Fruit fly (Drosophila melanogaster) whole organism, embryonic: ENCODE data around the gene Edg78E.

ENCODE experiments used
- Abd-B ChIP-seq: fragments of 200-800 bp; sonication (Bioruptor generic); optimal IDR thresholded peaks from 2 replicates; lab custom pipeline; 2018; ENCODE audit warnings: missing biosample characterization, mild to moderate bottlenecking, missing genetic modification characterization, moderate library complexity
- Ada2b ChIP-seq: fragments of 200-800 bp; sonication (Bioruptor generic); IDR thresholded peaks from 2 replicates; pipeline ENCODE4 v1.3.6; 2022; ENCODE audit warnings: missing biosample characterization, missing genetic modification characterization
- Atf3 ChIP-seq: fragments of 200-800 bp; sonication (Bioruptor generic); optimal IDR thresholded peaks from 3 replicates; lab custom pipeline; 2016; ENCODE audit warnings: missing biosample characterization, missing genetic modification characterization
- Blimp-1 ChIP-seq: fragments of 200-800 bp; sonication (Bioruptor generic); optimal IDR thresholded peaks from 3 replicates; lab custom pipeline; 2018; ENCODE audit warnings: missing biosample characterization, missing genetic modification characterization, mild to moderate bottlenecking, moderate library complexity, missing genetic modification reagents
- CG10209 ChIP-seq: fragments of 200-800 bp; sonication (Bioruptor generic); optimal IDR thresholded peaks from 3 replicates; lab custom pipeline; 2017; ENCODE audit warnings: missing biosample characterization, mild to moderate bottlenecking, missing genetic modification characterization, missing genetic modification reagents
- CG11456 ChIP-seq: fragments of 200-800 bp; sonication (Bioruptor generic); IDR thresholded peaks from 3 replicates; pipeline ENCODE4 v1.3.6; 2022; ENCODE audit warnings: missing biosample characterization, missing genetic modification characterization
- CG13123 ChIP-seq: fragments of 200-800 bp; sonication (Bioruptor generic); optimal IDR thresholded peaks from 2 replicates; lab custom pipeline; 2016; ENCODE audit warnings: missing biosample characterization, missing genetic modification characterization
- CG14667 ChIP-seq: fragments of 200-800 bp; sonication (Bioruptor generic); IDR thresholded peaks from 2 replicates; pipeline ENCODE4 v1.3.6; 2022; ENCODE audit warnings: missing biosample characterization, missing genetic modification characterization
- CG1832 ChIP-seq: fragments of 200-800 bp; sonication (Bioruptor generic); optimal IDR thresholded peaks from 2 replicates; lab custom pipeline; 2017; ENCODE audit warnings: missing biosample characterization, mild to moderate bottlenecking, missing genetic modification characterization, inconsistent platforms
- CG18764 ChIP-seq: fragments of 200-800 bp; sonication (Bioruptor generic); optimal IDR thresholded peaks from 3 replicates; lab custom pipeline; 2016; ENCODE audit warnings: missing biosample characterization, missing genetic modification characterization
- CG2712 ChIP-seq: fragments of 200-800 bp; optimal IDR thresholded peaks from 3 replicates; lab custom pipeline; 2019; ENCODE audit warnings: missing biosample characterization, mild to moderate bottlenecking, missing genetic modification characterization, moderate library complexity
- CG31388 ChIP-seq: fragments of 200-800 bp; sonication (Bioruptor generic); optimal IDR thresholded peaks from 2 replicates; lab custom pipeline; 2016; ENCODE audit warnings: missing biosample characterization, missing genetic modification characterization
- CG34224 ChIP-seq: fragments of 200-800 bp; sonication (Bioruptor generic); IDR thresholded peaks from 3 replicates; pipeline ENCODE4 v1.3.6; 2022; ENCODE audit warnings: missing biosample characterization, missing genetic modification characterization; ENCODE audit not compliant: partially characterized antibody
- CG34376 ChIP-seq: fragments of 200-800 bp; sonication (Bioruptor generic); optimal IDR thresholded peaks from 2 replicates; lab custom pipeline; 2018; ENCODE audit warnings: missing biosample characterization, mild to moderate bottlenecking, missing genetic modification characterization
- CG4282 ChIP-seq: fragments of 200-800 bp; sonication (Bioruptor generic); optimal IDR thresholded peaks from 2 replicates; lab custom pipeline; 2016; ENCODE audit warnings: missing biosample characterization, missing genetic modification characterization
- CG6683 ChIP-seq: fragments of 200-800 bp; sonication (Bioruptor generic); optimal IDR thresholded peaks from 2 replicates; lab custom pipeline; 2017; ENCODE audit warnings: missing biosample characterization, mild to moderate bottlenecking, missing genetic modification characterization, missing genetic modification reagents
- CG7372 ChIP-seq: fragments of 200-800 bp; sonication (Bioruptor generic); IDR thresholded peaks from 2 replicates; pipeline ENCODE4 v1.3.6; 2022; ENCODE audit warnings: missing biosample characterization, missing genetic modification characterization
- CG8281 ChIP-seq: fragments of 200-800 bp; sonication (Bioruptor generic); optimal IDR thresholded peaks from 2 replicates; lab custom pipeline; 2018; ENCODE audit warnings: missing biosample characterization, mild to moderate bottlenecking, missing genetic modification characterization, moderate library complexity
- CG8924 ChIP-seq: fragments of 200-800 bp; optimal IDR thresholded peaks from 3 replicates; lab custom pipeline; 2019; ENCODE audit warnings: missing biosample characterization, mild to moderate bottlenecking, missing genetic modification characterization, moderate library complexity
- CG9215 ChIP-seq: fragments of 200-800 bp; sonication (Bioruptor generic); IDR thresholded peaks from 2 replicates; pipeline ENCODE4 v1.3.6; 2022; ENCODE audit warnings: missing biosample characterization, missing genetic modification characterization
- CG9817 ChIP-seq: fragments of 200-800 bp; sonication (Bioruptor generic); optimal IDR thresholded peaks from 2 replicates; lab custom pipeline; 2018; ENCODE audit warnings: missing biosample characterization, mild to moderate bottlenecking, missing genetic modification characterization, moderate library complexity
- D ChIP-seq, 2 experiments: fragments of 200-800 bp in 1 of 2; fragments of >200 bp in 1 of 2; sonication (Bioruptor generic) in 1 of 2; optimal IDR thresholded peaks; 2 replicates in 1 of 2; 3 replicates in 1 of 2; lab custom pipeline; 2017; ENCODE audit warnings: mild to moderate bottlenecking in 1 of 2, missing biosample characterization in 1 of 2, missing genetic modification characterization in 1 of 2, missing genetic modification reagents in 1 of 2
- Fer2 ChIP-seq: fragments of 200-800 bp; sonication (Bioruptor generic); optimal IDR thresholded peaks from 2 replicates; lab custom pipeline; 2018; ENCODE audit warnings: missing biosample characterization, mild to moderate bottlenecking, missing genetic modification characterization, moderate library complexity
- Hey ChIP-seq: fragments of 200-800 bp; sonication (Bioruptor generic); optimal IDR thresholded peaks from 3 replicates; lab custom pipeline; 2018; ENCODE audit warnings: missing biosample characterization, mild to moderate bottlenecking, missing genetic modification characterization
- NC2α ChIP-seq: fragments of 200-800 bp; sonication (Bioruptor generic); optimal IDR thresholded peaks from 2 replicates; lab custom pipeline; 2016; ENCODE audit warnings: missing biosample characterization, missing genetic modification characterization
- NFAT ChIP-seq: fragments of 200-800 bp; sonication (Bioruptor generic); IDR thresholded peaks from 2 replicates; pipeline ENCODE4 v1.3.6; 2022; ENCODE audit warnings: missing biosample characterization, missing genetic modification characterization
- Nf-YB ChIP-seq: fragments of 200-800 bp; sonication (Bioruptor generic); optimal IDR thresholded peaks from 3 replicates; lab custom pipeline; 2019; ENCODE audit warnings: missing biosample characterization, mild to moderate bottlenecking, missing genetic modification characterization, moderate library complexity
- Sin3A ChIP-seq: fragments of >200 bp; optimal IDR thresholded peaks from 2 replicates; lab custom pipeline; 2018
- Ssrp ChIP-seq: fragments of 200-800 bp; sonication (Bioruptor generic); optimal IDR thresholded peaks from 2 replicates; lab custom pipeline; 2018; ENCODE audit warnings: missing biosample characterization, mild to moderate bottlenecking, missing genetic modification characterization, moderate library complexity
- Stat92E ChIP-seq, 3 experiments: fragments of >200 bp in 2 of 3; fragments of 200-800 bp in 1 of 3; sonication (Bioruptor generic) in 1 of 3; optimal IDR thresholded peaks; 2 replicates each; lab custom pipeline; 2017 to 2019; ENCODE audit warnings: missing biosample characterization in 3 of 3, missing genetic modification characterization in 3 of 3, mild to moderate bottlenecking in 1 of 3, moderate library complexity in 1 of 3
- Vsx1 ChIP-seq: fragments of 200-800 bp; sonication (Bioruptor generic); optimal IDR thresholded peaks from 2 replicates; lab custom pipeline; 2017; ENCODE audit warnings: missing biosample characterization, mild to moderate bottlenecking, missing genetic modification characterization, missing genetic modification reagents
- Xrp1 ChIP-seq: fragments of 200-800 bp; sonication (Bioruptor generic); IDR thresholded peaks from 2 replicates; pipeline ENCODE4 v1.3.6; 2022; ENCODE audit warnings: missing biosample characterization, missing genetic modification characterization
- ab ChIP-seq: fragments of 200-800 bp; sonication (Bioruptor generic); optimal IDR thresholded peaks from 2 replicates; lab custom pipeline; 2016; ENCODE audit warnings: missing biosample characterization, missing genetic modification characterization
- cas ChIP-seq: fragments of 200-800 bp; sonication (Bioruptor generic); IDR thresholded peaks from 2 replicates; pipeline ENCODE4 v1.3.6; 2022; ENCODE audit warnings: missing biosample characterization, missing genetic modification characterization
- chn ChIP-seq: fragments of 200-800 bp; sonication (Bioruptor generic); optimal IDR thresholded peaks from 2 replicates; lab custom pipeline; 2016; ENCODE audit warnings: missing biosample characterization, missing genetic modification characterization
- emc ChIP-seq: fragments of 200-800 bp; sonication (Bioruptor generic); optimal IDR thresholded peaks from 2 replicates; lab custom pipeline; 2016; ENCODE audit warnings: missing biosample characterization, missing genetic modification characterization
- eve ChIP-seq, 2 experiments: fragments of >200 bp; optimal IDR thresholded peaks; 2 replicates each; lab custom pipeline; 2017; ENCODE audit warnings: missing biosample characterization in 2 of 2, missing genetic modification characterization in 2 of 2
- ewg ChIP-seq: fragments of 200-800 bp; sonication (Bioruptor generic); optimal IDR thresholded peaks from 3 replicates; lab custom pipeline; 2017; ENCODE audit warnings: mild to moderate bottlenecking, missing biosample characterization, missing genetic modification reagents, missing genetic modification characterization
- gcm2 ChIP-seq: fragments of 200-800 bp; sonication (Bioruptor generic); optimal IDR thresholded peaks from 2 replicates; lab custom pipeline; 2016; ENCODE audit warnings: missing biosample characterization, missing genetic modification characterization
- jigr1 ChIP-seq: fragments of 200-800 bp; sonication (Bioruptor generic); IDR thresholded peaks from 3 replicates; pipeline ENCODE4 v1.3.6; 2022; ENCODE audit warnings: missing biosample characterization, missing genetic modification characterization
- luna ChIP-seq: fragments of 200-800 bp; sonication (Bioruptor generic); optimal IDR thresholded peaks from 2 replicates; lab custom pipeline; 2016; ENCODE audit warnings: missing biosample characterization, missing genetic modification characterization
- phol ChIP-seq: fragments of 200-800 bp; sonication (Bioruptor generic); optimal IDR thresholded peaks from 3 replicates; lab custom pipeline; 2018; ENCODE audit warnings: missing biosample characterization, mild to moderate bottlenecking, missing genetic modification characterization, moderate library complexity
- so ChIP-seq: fragments of 200-800 bp; sonication (Bioruptor generic); IDR thresholded peaks from 3 replicates; pipeline ENCODE4 v1.3.6; 2022; ENCODE audit warnings: missing biosample characterization, missing genetic modification characterization
- sob ChIP-seq: fragments of 200-800 bp; sonication (Bioruptor generic); IDR thresholded peaks from 2 replicates; pipeline ENCODE4 v1.3.6; 2022; ENCODE audit warnings: missing biosample characterization, missing genetic modification characterization
- sqz ChIP-seq: fragments of 200-800 bp; sonication (Bioruptor generic); optimal IDR thresholded peaks from 3 replicates; lab custom pipeline; 2018; ENCODE audit warnings: missing biosample characterization, mild to moderate bottlenecking, missing genetic modification characterization
- sug ChIP-seq: fragments of 200-800 bp; optimal IDR thresholded peaks from 2 replicates; lab custom pipeline; 2019; ENCODE audit warnings: missing biosample characterization, mild to moderate bottlenecking, missing genetic modification characterization, moderate library complexity
- usp ChIP-seq: fragments of >200 bp; optimal IDR thresholded peaks from 2 replicates; lab custom pipeline; 2017; ENCODE audit warnings: missing biosample characterization, missing genetic modification characterization
- wek ChIP-seq: fragments of 200-800 bp; sonication (Bioruptor generic); optimal IDR thresholded peaks from 3 replicates; lab custom pipeline; 2018; ENCODE audit warnings: missing biosample characterization, mild to moderate bottlenecking, missing genetic modification characterization, moderate library complexity
- zen ChIP-seq: fragments of 200-800 bp; sonication (Bioruptor generic); optimal IDR thresholded peaks from 3 replicates; lab custom pipeline; 2018; ENCODE audit warnings: missing biosample characterization, mild to moderate bottlenecking, missing genetic modification characterization, moderate library complexity

Edg78E gene

dm6 chr3L:21253761-21254523 lies 43.7 kb downstream of the Edg78E start (continued):
- TF ChIP-seq wek (GFP tag; lab: Kevin White, UChicago) (no peak), CG4282 (GFP tag; lab: Kevin White, UChicago) (no peak), CG14667 (GFP tag; lab: Robert Waterston, UW) (no peak), CG8281 (tag; lab: Kevin White, UChicago) (no peak), NFAT (GFP tag; lab: Robert Waterston, UW) (no peak), Xrp1 (GFP tag; lab: Robert Waterston, UW) (0 out of 2 replicates have a peak, but pooled peaks have one; percentile 49), ewg (GFP tag; lab: Kevin White, UChicago) (no peak), CG13123 (GFP tag; lab: Kevin White, UChicago) (no peak), CG9215 (GFP tag; lab: Robert Waterston, UW) (no peak), gcm2 (GFP tag; lab: Kevin White, UChicago) (no peak), emc (no peak), CG1832 (GFP tag; lab: Kevin White, UChicago) (no peak), CG31388 (GFP tag; lab: Kevin White, UChicago) (no peak), CG11456 (GFP tag; lab: Robert Waterston, UW) (no peak), so (GFP tag; lab: Robert Waterston, UW) (no peak), zen (peak; percentile 28), CG34224 (GFP tag; lab: Robert Waterston, UW) (no peak), cas (GFP tag; lab: Robert Waterston, UW) (no peak), NC2α (no peak), ab (GFP tag; lab: Kevin White, UChicago) (no peak), CG10209 (peak; percentile 38), Ada2b (GFP tag; lab: Robert Waterston, UW) (0 out of 2 replicates have a peak, but pooled peaks have one; percentile 17), sob (0 out of 2 replicates have a peak, but pooled peaks have one; percentile 32), sqz (GFP tag; lab: Kevin White, UChicago) (no peak), jigr1 (no peak), Atf3 (GFP tag; lab: Kevin White, UChicago) (no peak), Ssrp (tag; lab: Kevin White, UChicago) (peak; percentile 44), luna (GFP tag; lab: Kevin White, UChicago) (no peak), Fer2 (tag; lab: Kevin White, UChicago) (no peak), sug (no peak), D (optimal IDR thresholded peaks at IDR 0.05; lab: Kevin White, UChicago) (no peak), D (GFP tag; optimal IDR thresholded peaks at IDR 0.05; lab: Kevin White, UChicago) (no peak), CG8924 (tag; lab: Kevin White, UChicago) (peak; percentile 39), Abd-B (no peak), phol (tag; lab: Kevin White, UChicago) (peak; percentile 71), CG34376 (no peak), usp (no peak), chn (GFP tag; lab: Kevin White, UChicago) (no peak), CG9817 (no peak), Sin3A (lab: Kevin White, UChicago) (no peak), Vsx1 (GFP tag; lab: Kevin White, UChicago) (no peak), eve (GFP tag; optimal IDR thresholded peaks at IDR 0.05; lab: Kevin White, UChicago) (peak in 1 of 2 experiments; percentile 58), CG18764 (GFP tag; lab: Kevin White, UChicago) (no peak), Stat92E (GFP tag; optimal IDR thresholded peaks at IDR 0.05; lab: Kevin White, UChicago) (no peak), CG2712 (tag; lab: Kevin White, UChicago) (peak; percentile 75), Hey (tag; lab: Kevin White, UChicago) (no peak), CG7372 (GFP tag; lab: Robert Waterston, UW) (no peak), CG6683 (GFP tag; lab: Kevin White, UChicago) (no peak), Nf-YB (GFP tag; lab: Kevin White, UChicago) (no peak), Blimp-1 (peak; percentile 65)
